Worm (Caenorhabditis elegans) whole organism, L4/young adult: ENCODE measurements around the gene H08M01.1.

Experiments used
- W03F9.2 ChIP-seq: fragments of 150-350 bp; optimal IDR thresholded peaks from 2 replicates; lab custom pipeline; 2014; ENCODE audit warnings: missing biosample characterization, missing genetic modification characterization
- dao-5 ChIP-seq: sonication (generic microtip); optimal IDR thresholded peaks from 2 replicates; lab custom pipeline; 2016; ENCODE audit warnings: missing genotype, missing genetic modification characterization, moderate library complexity, missing compliant biosample characterization
- him-1 ChIP-seq: sonication (generic microtip); optimal IDR thresholded peaks from 2 replicates; lab custom pipeline; 2016; ENCODE audit warnings: missing genotype, missing genetic modification reagents, missing genetic modification characterization, missing compliant biosample characterization

DNA sequence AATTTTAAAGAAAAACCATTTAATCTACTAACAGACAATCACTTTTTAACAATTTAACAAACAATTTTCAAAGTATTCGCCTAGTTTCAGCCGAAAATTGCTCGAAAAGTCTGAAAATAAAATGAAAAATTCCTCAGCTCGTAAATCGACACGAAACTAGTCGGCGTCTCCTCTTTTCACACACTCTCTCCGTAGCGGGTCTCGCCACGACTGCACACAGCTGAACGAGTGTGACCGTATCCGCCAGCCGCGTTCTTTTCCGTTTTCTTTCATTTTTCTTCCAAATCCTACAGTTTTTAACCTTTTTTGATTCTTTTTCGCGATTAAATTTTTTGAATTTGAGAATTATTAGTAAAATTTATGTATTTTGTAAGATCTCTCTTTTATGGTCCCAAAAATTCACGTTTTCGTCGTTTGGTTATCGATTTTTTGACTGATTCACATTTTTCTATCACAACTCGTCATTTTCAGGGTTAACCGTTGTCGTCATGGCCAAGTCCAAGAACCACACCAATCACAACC, 45.6 kb upstream of the H08M01.1 start, which contains the start of gene rpl-29:
- peak; percentile 60 for TF ChIP-seq him-1
- peak; percentile 78 for TF ChIP-seq W03F9.2 (tag; lab: Kevin White, UChicago)
- no peak for TF ChIP-seq dao-5 (tag; lab: Kevin White, UChicago)
